Worm (Caenorhabditis elegans) whole organism, late embryonic: ENCODE measurements around the gene pqn-87.

Source experiments
- F13H6.1 ChIP-seq: sonication (generic microtip); optimal IDR thresholded peaks from 2 replicates; lab custom pipeline; 2016; ENCODE audit warnings: missing genetic modification characterization, missing compliant biosample characterization
- K02D7.2 ChIP-seq: sonication (generic microtip); optimal IDR thresholded peaks from 2 replicates; lab custom pipeline; 2017; ENCODE audit warnings: mild to moderate bottlenecking, missing genetic modification characterization, missing compliant biosample characterization
- Y22D7AL.16 ChIP-seq: sonication (generic microtip); optimal IDR thresholded peaks from 2 replicates; lab custom pipeline; 2016; ENCODE audit warnings: missing genetic modification characterization, missing compliant biosample characterization
- ceh-14 ChIP-seq: sonication (generic microtip); optimal IDR thresholded peaks from 2 replicates; lab custom pipeline; 2016; ENCODE audit warnings: missing genotype, missing genetic modification characterization, missing compliant biosample characterization
- ceh-30 ChIP-seq: fragments of 150-350 bp; optimal IDR thresholded peaks from 2 replicates; lab custom pipeline; 2014; ENCODE audit warnings: missing biosample characterization, missing genetic modification characterization
- ceh-31 ChIP-seq: sonication (generic microtip); optimal IDR thresholded peaks from 2 replicates; lab custom pipeline; 2016; ENCODE audit warnings: missing genetic modification characterization, missing compliant biosample characterization
- ceh-34 ChIP-seq: sonication (generic microtip); optimal IDR thresholded peaks from 2 replicates; lab custom pipeline; 2016; ENCODE audit warnings: mild to moderate bottlenecking, missing genetic modification characterization, missing compliant biosample characterization
- ceh-6 ChIP-seq: fragments of 200-800 bp; sonication (Bioruptor generic); optimal IDR thresholded peaks from 2 replicates; lab custom pipeline; 2018; ENCODE audit warnings: mild to moderate bottlenecking, missing genetic modification characterization, missing compliant biosample characterization
- dmd-4 ChIP-seq: sonication (generic microtip); optimal IDR thresholded peaks from 2 replicates; lab custom pipeline; 2016; ENCODE audit warnings: borderline replicate concordance, missing genetic modification characterization, missing compliant biosample characterization
- dve-1 ChIP-seq: sonication (generic microtip); optimal IDR thresholded peaks from 2 replicates; lab custom pipeline; 2017; ENCODE audit warnings: antibody characterized with exemption, mild to moderate bottlenecking, missing genetic modification characterization, missing compliant biosample characterization
- elt-2 ChIP-seq: sonication (generic microtip); optimal IDR thresholded peaks from 2 replicates; lab custom pipeline; 2016; ENCODE audit warnings: missing genetic modification reagents, missing genetic modification characterization, missing compliant biosample characterization
- eyg-1 ChIP-seq: sonication (generic microtip); optimal IDR thresholded peaks from 2 replicates; lab custom pipeline; 2016; ENCODE audit warnings: missing genotype, missing genetic modification characterization, missing compliant biosample characterization
- fkh-10 ChIP-seq: fragments of 150-350 bp; optimal IDR thresholded peaks from 2 replicates; lab custom pipeline; 2014; ENCODE audit warnings: missing biosample characterization, missing genetic modification reagents, missing genetic modification characterization
- hlh-15 ChIP-seq: sonication (generic microtip); optimal IDR thresholded peaks from 2 replicates; lab custom pipeline; 2016; ENCODE audit warnings: missing genetic modification characterization, missing compliant biosample characterization
- hlh-6 ChIP-seq: sonication (generic microtip); optimal IDR thresholded peaks from 2 replicates; lab custom pipeline; 2016; ENCODE audit warnings: missing genotype, missing genetic modification characterization, missing compliant biosample characterization
- hlh-8 ChIP-seq: sonication (generic microtip); optimal IDR thresholded peaks from 2 replicates; lab custom pipeline; 2016; ENCODE audit warnings: missing genotype, missing genetic modification characterization, missing compliant biosample characterization
- lim-6 ChIP-seq: sonication (generic microtip); optimal IDR thresholded peaks from 2 replicates; lab custom pipeline; 2016; ENCODE audit warnings: missing genetic modification characterization, missing compliant biosample characterization
- lin-11 ChIP-seq: fragments of 200-800 bp; sonication (Bioruptor generic); optimal IDR thresholded peaks from 2 replicates; lab custom pipeline; 2018; ENCODE audit warnings: mild to moderate bottlenecking, missing genetic modification characterization, missing compliant biosample characterization
- madf-2 ChIP-seq: sonication (generic microtip); optimal IDR thresholded peaks from 2 replicates; lab custom pipeline; 2017; ENCODE audit warnings: missing genetic modification characterization, missing compliant biosample characterization
- mec-3 ChIP-seq: sonication (generic microtip); optimal IDR thresholded peaks from 2 replicates; lab custom pipeline; 2016; ENCODE audit warnings: borderline replicate concordance, missing genetic modification characterization, missing compliant biosample characterization
- nfya-1 ChIP-seq: sonication (generic microtip); optimal IDR thresholded peaks from 2 replicates; lab custom pipeline; 2017; ENCODE audit warnings: missing genetic modification characterization, mild to moderate bottlenecking, missing compliant biosample characterization, antibody characterized with exemption, moderate library complexity
- nhr-232 ChIP-seq: sonication (generic microtip); optimal IDR thresholded peaks from 2 replicates; lab custom pipeline; 2016; ENCODE audit warnings: missing genetic modification characterization, missing compliant biosample characterization
- pag-3 ChIP-seq: sonication (generic microtip); optimal IDR thresholded peaks from 2 replicates; lab custom pipeline; 2016; ENCODE audit warnings: missing compliant biosample characterization, missing genetic modification characterization, borderline replicate concordance
- pat-9 ChIP-seq: fragments of 200-800 bp; sonication (Bioruptor generic); optimal IDR thresholded peaks from 2 replicates; lab custom pipeline; 2018; ENCODE audit warnings: mild to moderate bottlenecking, missing genetic modification characterization, moderate library complexity, missing compliant biosample characterization
- pax-1 ChIP-seq: fragments of 150-350 bp; optimal IDR thresholded peaks from 2 replicates; lab custom pipeline; 2014; ENCODE audit warnings: missing biosample characterization, missing genetic modification characterization
- pha-2 ChIP-seq: sonication (generic microtip); optimal IDR thresholded peaks from 2 replicates; lab custom pipeline; 2017; ENCODE audit warnings: mild to moderate bottlenecking, missing genetic modification characterization, missing compliant biosample characterization
- pqm-1 ChIP-seq: sonication (generic microtip); optimal IDR thresholded peaks from 2 replicates; lab custom pipeline; 2016; ENCODE audit warnings: missing genetic modification characterization, missing compliant biosample characterization
- ref-2 ChIP-seq: sonication (generic microtip); optimal IDR thresholded peaks from 2 replicates; lab custom pipeline; 2016; ENCODE audit warnings: missing genetic modification characterization, missing compliant biosample characterization
- rnt-1 ChIP-seq: sonication (generic microtip); optimal IDR thresholded peaks from 2 replicates; lab custom pipeline; 2016; ENCODE audit warnings: missing genetic modification characterization, missing compliant biosample characterization
- sdc-2 ChIP-seq: sonication (generic microtip); optimal IDR thresholded peaks from 2 replicates; lab custom pipeline; 2016; ENCODE audit warnings: missing genotype, missing genetic modification characterization, missing compliant biosample characterization
- sox-4 ChIP-seq: sonication (generic microtip); optimal IDR thresholded peaks from 2 replicates; lab custom pipeline; 2017; ENCODE audit warnings: mild to moderate bottlenecking, missing genetic modification characterization, inconsistent platforms, missing compliant biosample characterization
- tbx-2 ChIP-seq: sonication (generic microtip); optimal IDR thresholded peaks from 2 replicates; lab custom pipeline; 2016; ENCODE audit warnings: missing genetic modification characterization, missing compliant biosample characterization
- unc-3 ChIP-seq, 2 experiments: fragments of 200-800 bp in 1 of 2; sonication (Bioruptor generic) in 1 of 2; sonication (generic microtip) in 1 of 2; conservative IDR thresholded peaks in 1 of 2; optimal IDR thresholded peaks in 1 of 2; 2 replicates each; pipeline versions ENCODE4 v1.3.6 to Lab custom; 2016 to 2022; ENCODE audit warnings: missing compliant biosample characterization in 2 of 2, missing genetic modification characterization in 2 of 2, missing genetic modification reagents in 1 of 2
- unc-42 ChIP-seq: sonication (generic microtip); optimal IDR thresholded peaks from 2 replicates; lab custom pipeline; 2016; ENCODE audit warnings: missing genotype, missing genetic modification characterization, missing compliant biosample characterization
- unc-55 ChIP-seq: sonication (generic microtip); optimal IDR thresholded peaks from 2 replicates; lab custom pipeline; 2017; ENCODE audit warnings: missing biosample characterization, missing genetic modification reagents, missing genetic modification characterization
- unc-86 ChIP-seq: sonication (generic microtip); optimal IDR thresholded peaks from 2 replicates; lab custom pipeline; 2016; ENCODE audit warnings: missing genetic modification characterization, missing compliant biosample characterization

pqn-87 gene

DNA sequence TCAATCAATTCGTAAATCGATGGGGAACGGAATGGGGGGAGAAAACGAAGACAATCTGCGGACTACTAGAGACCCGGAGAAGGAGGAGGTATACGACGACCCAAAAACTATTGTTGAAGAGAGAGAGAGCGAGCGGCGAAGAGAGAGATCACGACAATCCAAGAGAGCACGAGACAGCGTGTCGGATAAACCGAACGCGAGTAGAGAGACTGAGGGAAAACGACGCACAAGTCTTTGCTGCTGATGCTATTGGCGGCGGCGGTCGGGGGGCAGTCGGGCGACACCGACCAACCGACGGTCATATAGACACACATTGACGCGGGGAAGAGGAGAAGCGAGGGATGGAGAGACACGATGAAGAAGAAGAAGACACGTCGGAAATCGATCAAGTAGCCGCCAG lies 2.4 kb downstream of the pqn-87 start (continued):
- TF ChIP-seq dmd-4 (tag; lab: Kevin White, UChicago): peak; percentile 22
- TF ChIP-seq nhr-232: no peak
- TF ChIP-seq unc-42 (tag; lab: Kevin White, UChicago): peak; percentile 51
- no peak for TF ChIP-seq unc-3 (GFP tag; conservative IDR thresholded peaks at IDR 0.05; lab: Robert Waterston, UW)
- TF ChIP-seq unc-3 (tag; optimal IDR thresholded peaks at IDR 0.05; lab: Kevin White, UChicago): no peak
- TF ChIP-seq fkh-10 (GFP tag; lab: Kevin White, UChicago): no peak
- TF ChIP-seq pat-9: no peak
- TF ChIP-seq unc-86 (tag; lab: Kevin White, UChicago): no peak
- no peak for TF ChIP-seq Y22D7AL.16 (tag; lab: Kevin White, UChicago)
- no peak for TF ChIP-seq eyg-1 (tag; lab: Kevin White, UChicago)
- peak; percentile 41 for TF ChIP-seq madf-2 (tag; lab: Kevin White, UChicago)
- peak; percentile 91 for TF ChIP-seq ceh-34 (tag; lab: Kevin White, UChicago)
- TF ChIP-seq lim-6: no peak
- no peak for TF ChIP-seq ceh-30 (tag; lab: Kevin White, UChicago)
- no peak for TF ChIP-seq pha-2
- no peak for TF ChIP-seq pqm-1 (tag; lab: Kevin White, UChicago)
- TF ChIP-seq ceh-31 (tag; lab: Kevin White, UChicago): peak; percentile 87
- TF ChIP-seq hlh-8 (tag; lab: Kevin White, UChicago): peak; percentile 15
- TF ChIP-seq sox-4 (tag; lab: Kevin White, UChicago): no peak
- peak; percentile 96 for TF ChIP-seq nfya-1 (tag; lab: Kevin White, UChicago)
- TF ChIP-seq, all 69 proteins: peak for 29

ce11 chrII:12214562-12214961 lies 10.3 kb downstream of the pqn-87 start:
- TF ChIP-seq dve-1 (tag; lab: Kevin White, UChicago) (no peak), ceh-6 (GFP tag; lab: Kevin White, UChicago) (no peak), tbx-2 (no peak), pag-3 (tag; lab: Kevin White, UChicago) (no peak), hlh-8 (tag; lab: Kevin White, UChicago) (no peak), unc-42 (tag; lab: Kevin White, UChicago) (no peak), pax-1 (tag; lab: Kevin White, UChicago) (no peak), unc-55 (GFP tag; lab: Kevin White, UChicago) (no peak), mec-3 (tag; lab: Kevin White, UChicago) (no peak), Y22D7AL.16 (tag; lab: Kevin White, UChicago) (no peak), lin-11 (tag; lab: Kevin White, UChicago) (no peak), ceh-31 (tag; lab: Kevin White, UChicago) (no peak), elt-2 (no peak), rnt-1 (tag; lab: Kevin White, UChicago) (no peak), hlh-15 (tag; lab: Kevin White, UChicago) (no peak), K02D7.2 (tag; lab: Kevin White, UChicago) (no peak), F13H6.1 (tag; lab: Kevin White, UChicago) (no peak), ceh-14 (tag; lab: Kevin White, UChicago) (no peak), ref-2 (tag; lab: Kevin White, UChicago) (no peak), hlh-6 (tag; lab: Kevin White, UChicago) (no peak)
- TF ChIP-seq, all 69 proteins: peak for 0

DNA sequence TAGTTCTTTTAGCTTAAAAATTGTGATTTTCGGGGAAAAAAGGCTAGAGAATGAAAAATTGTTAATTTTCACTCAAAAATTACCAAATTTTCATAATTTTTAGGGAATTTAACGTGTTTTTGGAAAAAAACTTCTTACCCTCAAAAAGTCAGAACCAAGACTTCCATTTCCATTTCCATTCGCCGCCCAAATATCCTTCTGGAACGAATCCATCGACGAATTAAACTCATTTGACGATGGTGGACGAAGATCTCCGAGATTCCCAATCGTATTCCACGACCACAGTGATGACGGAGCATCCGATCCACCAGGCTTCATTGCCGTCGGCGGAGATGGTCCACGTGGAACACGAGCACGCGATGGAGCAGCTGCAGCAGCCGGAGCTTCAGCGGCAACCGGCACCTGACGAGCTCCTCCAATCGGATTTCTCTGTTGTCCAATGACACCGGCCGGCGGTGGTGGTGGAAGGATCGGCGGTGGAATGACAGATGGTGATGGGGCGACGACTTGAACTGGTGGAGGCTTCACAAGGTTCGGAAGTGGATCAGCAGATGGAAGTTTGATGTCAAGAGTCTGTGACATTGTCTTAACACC lies 13.1 kb downstream of the pqn-87 start:
- TF ChIP-seq sdc-2 (tag; lab: Kevin White, UChicago) (peak; percentile 3), mec-3 (tag; lab: Kevin White, UChicago) (no peak)
